Worm (Caenorhabditis elegans) whole organism, late embryonic: ENCODE results near the gene C45B11.2.

Source experiments
- nhr-11 ChIP-seq: fragments of 150-350 bp; optimal IDR thresholded peaks from 2 replicates; lab custom pipeline; 2014; ENCODE audit warnings: missing biosample characterization, missing genetic modification characterization
- sox-2 ChIP-seq: fragments of 200-800 bp; sonication (Bioruptor generic); IDR thresholded peaks from 2 replicates; pipeline ENCODE4 v1.3.6; 2022; ENCODE audit warnings: missing genetic modification reagents, missing genetic modification characterization, missing compliant biosample characterization
- ttx-3 ChIP-seq: sonication (generic microtip); optimal IDR thresholded peaks from 2 replicates; lab custom pipeline; 2016; ENCODE audit warnings: missing genetic modification reagents, missing genetic modification characterization, missing compliant biosample characterization
- unc-55 ChIP-seq: sonication (generic microtip); optimal IDR thresholded peaks from 2 replicates; lab custom pipeline; 2017; ENCODE audit warnings: missing biosample characterization, missing genetic modification reagents, missing genetic modification characterization

DNA sequence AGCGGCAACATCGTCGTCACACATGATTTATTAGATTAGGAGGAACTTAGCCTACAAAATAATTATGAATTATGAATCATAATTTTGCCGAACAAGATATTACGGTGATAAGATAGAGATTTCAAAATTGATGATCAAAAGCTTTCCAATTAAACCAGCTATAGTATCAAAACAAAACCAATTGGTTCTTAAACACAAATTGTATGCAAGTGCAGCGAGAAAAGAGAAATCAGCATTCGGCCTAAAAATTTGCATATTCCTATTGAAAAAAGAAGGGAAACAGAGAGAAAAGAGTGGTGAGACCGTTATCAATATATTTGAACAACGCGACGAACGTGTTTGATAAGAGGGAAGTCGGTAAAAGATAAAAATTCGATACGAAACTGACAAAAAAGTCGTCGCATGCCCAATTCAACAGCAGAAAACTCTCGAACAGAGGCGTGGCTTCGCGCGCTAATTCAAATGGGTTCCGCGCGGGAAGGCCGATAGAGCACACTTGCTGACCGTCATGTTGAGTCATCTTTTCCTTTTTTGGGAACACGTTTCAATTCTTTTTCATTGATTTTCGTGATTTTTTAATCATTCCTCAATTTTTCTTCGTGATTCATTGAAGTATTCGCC lies 35.7 kb downstream of the C45B11.2 start, which contains the start of gene act-2:
- TF ChIP-seq sox-2 (GFP tag; lab: Robert Waterston, UW) (no peak), unc-55 (GFP tag; lab: Kevin White, UChicago) (no peak), nhr-11 (tag; lab: Kevin White, UChicago) (no peak), ttx-3 (tag; lab: Kevin White, UChicago) (no peak)
